Worm (Caenorhabditis elegans) whole organism, L1 larva: Measurements from ENCODE around the gene T28H11.7.

Experiments
- C34B4.2 ChIP-seq: sonication (generic microtip); optimal IDR thresholded peaks from 2 replicates; lab custom pipeline; 2017; ENCODE audit warnings: mild to moderate bottlenecking, missing genetic modification characterization, missing compliant biosample characterization
- alr-1 ChIP-seq: fragments of 200-800 bp; sonication (Bioruptor generic); optimal IDR thresholded peaks from 2 replicates; lab custom pipeline; 2018; ENCODE audit warnings: borderline replicate concordance, mild to moderate bottlenecking, missing genetic modification characterization, missing compliant biosample characterization
- ama-1 ChIP-seq: fragments of 150-350 bp; optimal IDR thresholded peaks from 2 replicates; lab custom pipeline; 2014
- blmp-1 ChIP-seq: fragments of 150-350 bp; optimal IDR thresholded peaks from 2 replicates; lab custom pipeline; 2014; ENCODE audit warnings: missing biosample characterization, missing genetic modification characterization
- ceh-82 ChIP-seq, 3 experiments: fragments of 150-350 bp in 1 of 3; sonication (generic microtip) in 2 of 3; optimal IDR thresholded peaks; 2 replicates each; lab custom pipeline; 2014 to 2017; ENCODE audit warnings: missing biosample characterization in 3 of 3, missing genetic modification characterization in 3 of 3
- ceh-88 ChIP-seq: fragments of 200-800 bp; sonication (Bioruptor generic); IDR thresholded peaks from 2 replicates; pipeline ENCODE4 v1.3.6; 2022; ENCODE audit warnings: missing genetic modification characterization, missing compliant biosample characterization
- efl-3 ChIP-seq: fragments of 200-800 bp; sonication (Bioruptor generic); optimal IDR thresholded peaks from 2 replicates; lab custom pipeline; 2018; ENCODE audit warnings: mild to moderate bottlenecking, missing genetic modification characterization, missing compliant biosample characterization
- egl-27 ChIP-seq, 2 experiments: fragments of 150-350 bp in 1 of 2; sonication (generic microtip); optimal IDR thresholded peaks; 3 replicates each; lab custom pipeline; 2017 to 2018; ENCODE audit warnings: missing biosample characterization in 2 of 2, missing genetic modification characterization in 2 of 2, missing genetic modification reagents in 2 of 2
- elt-3 ChIP-seq, 6 experiments: fragments of 150-350 bp in 1 of 6; sonication (generic microtip); optimal IDR thresholded peaks; 2 replicates each; lab custom pipeline; 2017 to 2018; ENCODE audit warnings: missing biosample characterization in 6 of 6, missing genetic modification characterization in 6 of 6, inconsistent platforms in 1 of 6
- ets-5 ChIP-seq: fragments of 200-800 bp; sonication (Bioruptor generic); IDR thresholded peaks from 2 replicates; pipeline ENCODE4 v1.3.6; 2022; ENCODE audit warnings: missing genetic modification characterization, missing compliant biosample characterization
- fkh-10 ChIP-seq: sonication (generic microtip); optimal IDR thresholded peaks from 2 replicates; lab custom pipeline; 2017; ENCODE audit warnings: missing biosample characterization, missing genetic modification reagents, missing genetic modification characterization
- grh-1 ChIP-seq: fragments of 200-800 bp; sonication (Bioruptor generic); IDR thresholded peaks from 2 replicates; pipeline ENCODE4 v1.3.6; 2022; ENCODE audit warnings: missing genetic modification reagents, missing genetic modification characterization, missing compliant biosample characterization
- hpl-2 ChIP-seq: fragments of 150-350 bp; optimal IDR thresholded peaks from 2 replicates; lab custom pipeline; 2014; ENCODE audit warnings: missing biosample characterization, missing genetic modification reagents, missing genetic modification characterization
- isw-1 ChIP-seq: fragments of 200-800 bp; sonication (Bioruptor generic); IDR thresholded peaks from 2 replicates; pipeline ENCODE4 v1.3.6; 2022; ENCODE audit warnings: missing genetic modification characterization, missing compliant biosample characterization
- lin-13 ChIP-seq: fragments of 150-350 bp; optimal IDR thresholded peaks from 2 replicates; lab custom pipeline; 2014; ENCODE audit warnings: missing biosample characterization, missing genetic modification reagents, missing genetic modification characterization
- lin-14 ChIP-seq: fragments of 200-800 bp; sonication (Bioruptor generic); optimal IDR thresholded peaks from 2 replicates; lab custom pipeline; 2018; ENCODE audit warnings: mild to moderate bottlenecking, missing genetic modification characterization, moderate library complexity, missing compliant biosample characterization
- lin-39 ChIP-seq: fragments of 150-350 bp; optimal IDR thresholded peaks from 2 replicates; lab custom pipeline; 2014; ENCODE audit warnings: missing biosample characterization, missing genetic modification reagents, missing genetic modification characterization
- lsy-2 ChIP-seq, 2 experiments: fragments of 150-350 bp; optimal IDR thresholded peaks; 2 replicates each; lab custom pipeline; 2014; ENCODE audit warnings: missing biosample characterization in 2 of 2, missing genetic modification characterization in 2 of 2
- mep-1 ChIP-seq: fragments of 150-350 bp; optimal IDR thresholded peaks from 2 replicates; lab custom pipeline; 2014; ENCODE audit warnings: missing biosample characterization, missing genetic modification characterization
- nhr-11 ChIP-seq: fragments of 150-350 bp; optimal IDR thresholded peaks from 2 replicates; lab custom pipeline; 2014; ENCODE audit warnings: missing biosample characterization, missing genetic modification characterization
- nhr-19 ChIP-seq: fragments of 200-800 bp; sonication (Bioruptor generic); conservative IDR thresholded peaks from 2 replicates; pipeline ENCODE4 v1.3.6; 2022; ENCODE audit warnings: missing genetic modification characterization, missing compliant biosample characterization
- nhr-28 ChIP-seq: fragments of 150-350 bp; optimal IDR thresholded peaks from 2 replicates; lab custom pipeline; 2014; ENCODE audit warnings: missing biosample characterization, missing genetic modification characterization
- nhr-47 ChIP-seq: sonication (generic microtip); optimal IDR thresholded peaks from 2 replicates; lab custom pipeline; 2016; ENCODE audit warnings: mild to moderate bottlenecking, missing genetic modification characterization, moderate library complexity, missing compliant biosample characterization
- nhr-76 ChIP-seq: sonication (generic microtip); optimal IDR thresholded peaks from 2 replicates; lab custom pipeline; 2017; ENCODE audit warnings: missing biosample characterization, missing genetic modification characterization
- nhr-84 ChIP-seq: sonication (generic microtip); optimal IDR thresholded peaks from 2 replicates; lab custom pipeline; 2017; ENCODE audit warnings: missing biosample characterization, missing genetic modification characterization
- nhr-85 ChIP-seq: sonication (generic microtip); peaks from one replicate; lab custom pipeline; 2016; ENCODE audit warnings: missing genetic modification characterization, inconsistent platforms, missing compliant biosample characterization
- pag-3 ChIP-seq: sonication (generic microtip); optimal IDR thresholded peaks from 2 replicates; lab custom pipeline; 2017; ENCODE audit warnings: missing genetic modification characterization, mild to moderate bottlenecking, missing compliant biosample characterization, antibody characterized with exemption, borderline replicate concordance; ENCODE audit not compliant: insufficient read depth
- rnt-1 ChIP-seq: sonication (generic microtip); optimal IDR thresholded peaks from 2 replicates; lab custom pipeline; 2016; ENCODE audit warnings: mild to moderate bottlenecking, missing genetic modification characterization, moderate library complexity, missing compliant biosample characterization
- skn-1 ChIP-seq: fragments of 150-350 bp; optimal IDR thresholded peaks from 2 replicates; lab custom pipeline; 2014; ENCODE audit warnings: missing biosample characterization, missing genetic modification characterization
- snpc-4 ChIP-seq: fragments of 150-350 bp; optimal IDR thresholded peaks from 2 replicates; lab custom pipeline; 2014; ENCODE audit warnings: missing biosample characterization, missing genetic modification characterization
- snu-23 ChIP-seq: sonication (generic microtip); optimal IDR thresholded peaks from 2 replicates; lab custom pipeline; 2016; ENCODE audit warnings: missing genetic modification characterization, missing compliant biosample characterization
- tlp-1 ChIP-seq: fragments of 150-350 bp; optimal IDR thresholded peaks from 2 replicates; lab custom pipeline; 2014; ENCODE audit warnings: missing biosample characterization, missing genetic modification characterization
- unc-30 ChIP-seq: sonication (generic microtip); optimal IDR thresholded peaks from 2 replicates; lab custom pipeline; 2017; ENCODE audit warnings: missing biosample characterization, missing genetic modification characterization
- unc-62 ChIP-seq: fragments of 150-350 bp; optimal IDR thresholded peaks from 2 replicates; lab custom pipeline; 2014; ENCODE audit warnings: missing biosample characterization, missing genetic modification reagents, missing genetic modification characterization
- unc-98 ChIP-seq: fragments of 200-800 bp; sonication (Bioruptor generic); IDR thresholded peaks from 2 replicates; pipeline ENCODE4 v1.3.6; 2022; ENCODE audit warnings: missing genetic modification characterization, missing compliant biosample characterization
- xbp-1 ChIP-seq: sonication (generic microtip); optimal IDR thresholded peaks from 2 replicates; lab custom pipeline; 2016; ENCODE audit warnings: missing genetic modification characterization, missing compliant biosample characterization
- zag-1 ChIP-seq: fragments of 150-350 bp; optimal IDR thresholded peaks from 2 replicates; lab custom pipeline; 2014; ENCODE audit warnings: missing biosample characterization, missing genetic modification characterization
- zip-4 ChIP-seq: fragments of 200-800 bp; sonication (Bioruptor generic); optimal IDR thresholded peaks from 2 replicates; lab custom pipeline; 2018; ENCODE audit warnings: mild to moderate bottlenecking, missing genetic modification characterization, moderate library complexity, missing compliant biosample characterization

The T28H11.7 gene

DNA sequence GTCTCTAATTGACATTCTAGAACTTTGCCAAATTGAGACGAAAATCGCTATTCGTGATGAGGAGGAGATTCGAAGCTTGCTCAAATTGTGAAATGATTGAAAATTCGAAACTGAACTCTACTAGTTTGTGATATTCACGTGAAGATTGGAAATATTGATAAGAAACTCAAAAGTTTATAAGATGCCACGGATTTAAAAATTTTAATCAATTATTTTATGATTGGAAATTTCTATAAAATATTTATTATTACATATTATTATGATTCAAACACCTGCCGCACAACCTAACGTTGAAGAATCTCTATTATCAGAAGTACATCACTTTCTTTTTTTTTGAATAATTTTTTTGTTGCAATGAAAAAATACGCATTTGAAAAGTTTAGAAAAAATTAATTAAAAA, 28.4 kb downstream of the T28H11.7 start, which contains the start of gene E03H12.7:
Gene E03H12.7 (minus strand): TSS at position 101 of the 400 bp plus-strand sequence.
- TF ChIP-seq egl-27 (tag; optimal IDR thresholded peaks at IDR 0.05; lab: Kevin White, UChicago) (no peak), ceh-88 (GFP tag; lab: Robert Waterston, UW) (no peak), xbp-1 (tag; lab: Kevin White, UChicago) (no peak), nhr-19 (no peak), rnt-1 (no peak), nhr-11 (no peak), alr-1 (tag; lab: Kevin White, UChicago) (no peak), snpc-4 (tag; lab: Kevin White, UChicago) (no peak), isw-1 (no peak), C34B4.2 (tag; lab: Kevin White, UChicago) (no peak), nhr-76 (tag; lab: Kevin White, UChicago) (no peak), pag-3 (tag; lab: Kevin White, UChicago) (no peak), fkh-10 (GFP tag; lab: Kevin White, UChicago) (no peak)

DNA sequence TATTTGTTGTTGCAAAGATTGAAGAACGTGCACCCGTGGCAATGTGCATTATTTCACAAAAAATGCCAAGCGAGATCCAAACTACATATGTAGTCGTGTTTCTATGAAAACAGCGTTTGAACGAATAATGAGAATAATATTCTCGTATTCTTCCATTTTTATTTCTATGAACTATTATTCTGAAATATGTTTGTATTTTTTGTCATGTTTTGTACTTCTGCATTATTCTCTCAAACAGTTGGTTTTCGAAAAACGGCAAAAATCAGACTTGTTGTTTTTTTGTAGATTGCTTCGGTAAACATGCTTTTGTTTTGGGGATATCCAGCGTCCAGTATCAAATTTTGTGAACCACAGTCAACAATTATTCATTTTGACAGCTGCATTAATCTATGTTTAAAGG, 30.7 kb downstream of the T28H11.7 start, which contains the start of gene clec-177:
Gene clec-177 (plus strand): TSS at position 301 of the 400 bp plus-strand sequence.
- no peak for TF ChIP-seq unc-98
- TF ChIP-seq zag-1 = no peak
- no peak for TF ChIP-seq efl-3 (GFP tag; lab: Kevin White, UChicago)
- no peak for TF ChIP-seq nhr-19
- TF ChIP-seq lin-39 = no peak
- no peak for TF ChIP-seq lin-14
- no peak for TF ChIP-seq alr-1 (tag; lab: Kevin White, UChicago)
- no peak for TF ChIP-seq grh-1 (GFP tag; lab: Robert Waterston, UW)
- no peak for TF ChIP-seq hpl-2 (GFP tag; lab: Kevin White, UChicago)
- TF ChIP-seq rnt-1 = no peak
- no peak for TF ChIP-seq ceh-82 (tag; optimal IDR thresholded peaks at IDR 0.05; lab: Kevin White, UChicago)
- no peak for TF ChIP-seq pag-3 (tag; lab: Kevin White, UChicago)
- TF ChIP-seq ets-5 (GFP tag; lab: Robert Waterston, UW) = no peak
- TF ChIP-seq nhr-84 = no peak
- no peak for TF ChIP-seq mep-1
- no peak for TF ChIP-seq blmp-1 (tag; lab: Kevin White, UChicago)
- no peak for TF ChIP-seq lin-13 (GFP tag; lab: Kevin White, UChicago)
- no peak for TF ChIP-seq nhr-28 (tag; lab: Kevin White, UChicago)
- TF ChIP-seq skn-1 = no peak
- no peak for TF ChIP-seq elt-3 (tag; optimal IDR thresholded peaks at IDR 0.05; lab: Kevin White, UChicago)

DNA sequence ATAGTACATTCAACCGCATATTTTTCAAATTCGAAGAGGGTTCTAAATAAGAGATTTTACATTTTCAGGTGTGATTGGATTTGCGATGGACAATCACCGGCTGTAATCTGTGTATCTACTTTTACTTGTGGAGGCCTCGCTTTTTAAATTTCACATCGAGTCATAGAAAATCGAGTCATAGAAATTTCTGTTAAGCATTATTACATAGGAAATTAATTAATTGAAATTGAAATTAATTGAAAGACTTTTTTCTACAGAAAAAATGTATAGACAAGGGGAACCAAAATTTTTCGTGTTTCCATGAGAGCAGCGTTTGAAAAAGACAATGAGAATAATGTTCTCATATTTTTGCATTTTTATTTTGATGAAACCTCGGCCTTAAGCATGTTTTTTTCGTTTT, 33.2 kb downstream of the T28H11.7 start, which contains the start of gene clec-176:
Gene clec-176 (plus strand): TSS at position 301 of the 400 bp plus-strand sequence.
- TF ChIP-seq nhr-28 (tag; lab: Kevin White, UChicago) = no peak
- TF ChIP-seq zip-4 (GFP tag; lab: Kevin White, UChicago) = no peak
- TF ChIP-seq tlp-1 (tag; lab: Kevin White, UChicago) = no peak
- no peak for TF ChIP-seq hpl-2 (GFP tag; lab: Kevin White, UChicago)
- TF ChIP-seq nhr-76 (tag; lab: Kevin White, UChicago) = no peak
- TF ChIP-seq nhr-85 = no peak
- no peak for TF ChIP-seq nhr-47 (tag; lab: Kevin White, UChicago)
- no peak for TF ChIP-seq unc-30 (tag; lab: Kevin White, UChicago)
- TF ChIP-seq lsy-2 (tag; optimal IDR thresholded peaks at IDR 0.05; lab: Kevin White, UChicago) = no peak
- TF ChIP-seq snpc-4 (tag; lab: Kevin White, UChicago) = no peak
- TF ChIP-seq rnt-1 = no peak
- TF ChIP-seq unc-62 (GFP tag; lab: Kevin White, UChicago) = no peak
- TF ChIP-seq ama-1 (lab: Kevin White, UChicago) = no peak
- TF ChIP-seq blmp-1 (tag; lab: Kevin White, UChicago) = no peak
- no peak for TF ChIP-seq snu-23
